Worm (Caenorhabditis elegans) whole organism, mixed stage, embryonic: ENCODE measurements around the gene dhrr-1.

Experiments
- ceh-83 ChIP-seq: fragments of 200-800 bp; sonication (Bioruptor generic); optimal IDR thresholded peaks from 2 replicates; lab custom pipeline; 2018; ENCODE audit warnings: mild to moderate bottlenecking, missing genetic modification characterization, missing compliant biosample characterization
- elt-1 ChIP-seq: sonication (generic microtip); optimal IDR thresholded peaks from 2 replicates; lab custom pipeline; 2017; ENCODE audit warnings: missing genetic modification characterization, mild to moderate bottlenecking, missing compliant biosample characterization, antibody characterized with exemption, moderate library complexity, borderline replicate concordance; ENCODE audit not compliant: insufficient read depth
- nhr-12 ChIP-seq: fragments of 150-350 bp; optimal IDR thresholded peaks from 2 replicates; lab custom pipeline; 2014; ENCODE audit warnings: missing biosample characterization, missing genetic modification characterization
- nhr-237 ChIP-seq: fragments of 150-350 bp; optimal IDR thresholded peaks from 2 replicates; lab custom pipeline; 2014; ENCODE audit warnings: missing biosample characterization, missing genetic modification characterization
- nhr-28 ChIP-seq: fragments of 150-350 bp; optimal IDR thresholded peaks from 2 replicates; lab custom pipeline; 2014; ENCODE audit warnings: missing biosample characterization, missing genetic modification characterization
- nhr-76 ChIP-seq: sonication (generic microtip); optimal IDR thresholded peaks from 2 replicates; lab custom pipeline; 2017; ENCODE audit warnings: missing biosample characterization, missing genetic modification characterization
- sem-2 ChIP-seq: fragments of 200-800 bp; sonication (Bioruptor generic); optimal IDR thresholded peaks from 2 replicates; lab custom pipeline; 2018; ENCODE audit warnings: mild to moderate bottlenecking, missing genetic modification characterization, missing compliant biosample characterization
- unc-62 ChIP-seq: fragments of 150-350 bp; optimal IDR thresholded peaks from 2 replicates; lab custom pipeline; 2014; ENCODE audit warnings: missing biosample characterization, missing genetic modification reagents, missing genetic modification characterization

ce11 chrIII:8904044-8904443 lies 40.4 kb upstream of the dhrr-1 start, which contains the start of gene lin-9:
- TF ChIP-seq unc-62 (peak; percentile 61), elt-1 (tag; lab: Kevin White, UChicago) (no peak), nhr-237 (tag; lab: Kevin White, UChicago) (peak; percentile 88), nhr-28 (tag; lab: Kevin White, UChicago) (no peak), sem-2 (no peak), nhr-76 (tag; lab: Kevin White, UChicago) (no peak), ceh-83 (no peak), nhr-12 (tag; lab: Kevin White, UChicago) (no peak)
